Worm (Caenorhabditis elegans) whole organism, L2 larva: ENCODE results near the gene lido-16.

Source experiments
- F13H6.1 ChIP-seq: sonication (generic microtip); optimal IDR thresholded peaks from 2 replicates; lab custom pipeline; 2016; ENCODE audit warnings: missing genetic modification characterization, missing compliant biosample characterization
- dmd-4 ChIP-seq: sonication (generic microtip); optimal IDR thresholded peaks from 2 replicates; lab custom pipeline; 2017; ENCODE audit warnings: missing biosample characterization, missing genetic modification characterization
- lin-39 ChIP-seq: fragments of 150-350 bp; optimal IDR thresholded peaks from 2 replicates; lab custom pipeline; 2014; ENCODE audit warnings: missing biosample characterization, missing genetic modification reagents, missing genetic modification characterization
- nhr-237 ChIP-seq: fragments of 150-350 bp; optimal IDR thresholded peaks from 2 replicates; lab custom pipeline; 2014; ENCODE audit warnings: missing biosample characterization, missing genetic modification characterization
- nhr-77 ChIP-seq: fragments of 150-350 bp; optimal IDR thresholded peaks from 2 replicates; lab custom pipeline; 2014; ENCODE audit warnings: missing biosample characterization, missing genetic modification characterization
- ztf-1 ChIP-seq: fragments of 200-800 bp; sonication (Bioruptor generic); conservative IDR thresholded peaks from 2 replicates; pipeline ENCODE4 v1.3.6; 2022; ENCODE audit warnings: missing genetic modification characterization, missing compliant biosample characterization
- ztf-11 ChIP-seq: sonication (generic microtip); optimal IDR thresholded peaks from 2 replicates; lab custom pipeline; 2017; ENCODE audit warnings: missing biosample characterization, missing genetic modification characterization
- ztf-4 ChIP-seq: fragments of 150-350 bp; optimal IDR thresholded peaks from 2 replicates; lab custom pipeline; 2014; ENCODE audit warnings: missing biosample characterization, missing genetic modification characterization

DNA sequence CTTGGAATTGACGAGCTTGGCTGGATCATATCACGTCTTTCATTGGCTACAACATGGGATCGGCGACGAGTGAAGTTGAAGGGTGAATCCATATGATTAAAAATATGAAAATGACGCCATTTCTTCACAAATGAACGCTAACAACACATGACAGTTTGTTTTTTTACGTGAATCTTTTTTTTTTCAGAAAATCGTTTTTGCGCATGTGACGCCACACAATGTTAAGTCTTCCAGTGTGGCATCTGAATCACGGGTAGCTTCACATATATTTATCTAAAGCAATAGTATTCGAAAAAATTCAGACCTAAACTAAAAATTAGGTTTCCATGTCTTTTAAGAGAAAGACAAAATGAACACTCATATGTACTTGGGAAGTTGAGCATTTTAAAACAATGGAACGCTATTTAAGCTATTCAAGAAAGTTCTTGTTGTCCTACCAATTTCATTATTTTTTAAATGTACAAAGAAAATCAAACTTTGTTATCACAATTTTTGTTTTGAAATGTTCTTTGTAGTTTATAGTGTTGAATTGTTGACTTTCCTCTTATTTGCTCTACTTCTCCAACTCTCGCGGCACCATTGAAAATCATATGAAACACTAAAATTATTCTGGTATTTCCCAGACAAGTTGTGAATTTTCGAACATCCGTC is at the start of gene lido-16, which contains the start of gene plpp-1.2:
- TF ChIP-seq F13H6.1 (no peak), nhr-77 (no peak), nhr-237 (tag; lab: Kevin White, UChicago) (no peak), dmd-4 (tag; lab: Kevin White, UChicago) (no peak), ztf-4 (tag; lab: Kevin White, UChicago) (no peak), ztf-1 (GFP tag; lab: Robert Waterston, UW) (no peak), lin-39 (tag; lab: Kevin White, UChicago) (no peak), ztf-11 (tag; lab: Kevin White, UChicago) (no peak)
